Worm (Caenorhabditis elegans): ENCODE data around the gene C03B1.4.

DNA sequence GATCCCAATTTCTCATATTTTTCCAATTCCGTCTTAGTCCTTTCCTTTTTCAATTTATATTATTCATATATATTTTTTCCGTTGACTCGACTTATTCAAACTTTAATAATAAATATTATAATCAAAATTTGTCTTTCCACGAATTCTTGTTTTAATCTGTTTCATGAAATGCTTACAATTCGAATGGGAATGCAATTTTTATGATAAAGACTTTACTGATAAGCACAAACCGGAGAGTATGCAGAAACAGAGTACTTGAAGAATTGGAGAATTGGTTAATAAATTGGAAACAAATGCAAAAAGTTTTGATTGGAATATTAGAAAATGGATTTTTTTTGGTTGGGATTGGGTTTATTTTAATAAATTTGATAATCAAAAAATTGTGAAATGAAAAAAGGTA lies 44.0 kb downstream of the C03B1.4 start:
- no peak for TF ChIP-seq dao-5 (tag; optimal IDR thresholded peaks at IDR 0.05)
- no peak for TF ChIP-seq him-1 (tag; optimal IDR thresholded peaks at IDR 0.05)
- TF ChIP-seq W03F9.2 (tag; optimal IDR thresholded peaks at IDR 0.05) = no peak
